Worm (Caenorhabditis elegans) whole organism, L4 larva: ENCODE results near the gene F13D12.5.
A peak's percentile ranks its signal among the peaks of the same experiment; 100 is the strongest.

ENCODE experiments used
- D1046.2 ChIP-seq: fragments of 200-800 bp; sonication (Bioruptor generic); IDR thresholded peaks from 2 replicates; pipeline ENCODE4 v1.3.6; 2022; ENCODE audit warnings: missing genetic modification characterization, missing compliant biosample characterization
- F10B5.3 ChIP-seq: sonication (generic microtip); optimal IDR thresholded peaks from 2 replicates; lab custom pipeline; 2016; ENCODE audit warnings: mild to moderate bottlenecking, missing genetic modification characterization, missing compliant biosample characterization
- F26F4.8 ChIP-seq: fragments of 200-800 bp; sonication (Bioruptor generic); conservative IDR thresholded peaks from 2 replicates; pipeline ENCODE4 v1.3.6; 2022; ENCODE audit warnings: missing genetic modification characterization, missing compliant biosample characterization
- F37D6.2 ChIP-seq: sonication (generic microtip); optimal IDR thresholded peaks from 2 replicates; lab custom pipeline; 2016; ENCODE audit warnings: mild to moderate bottlenecking, missing genetic modification characterization, missing compliant biosample characterization
- F49E8.2 ChIP-seq: sonication (generic microtip); optimal IDR thresholded peaks from 2 replicates; lab custom pipeline; 2016; ENCODE audit warnings: missing compliant biosample characterization, mild to moderate bottlenecking, missing genetic modification characterization, borderline replicate concordance
- T20F7.1 ChIP-seq: fragments of 200-800 bp; sonication (Bioruptor generic); optimal IDR thresholded peaks from 2 replicates; lab custom pipeline; 2018; ENCODE audit warnings: mild to moderate bottlenecking, missing genetic modification characterization, missing compliant biosample characterization
- T26A8.4 ChIP-seq: fragments of 200-800 bp; sonication (Bioruptor generic); IDR thresholded peaks from 2 replicates; pipeline ENCODE4 v1.3.6; 2022; ENCODE audit warnings: missing genetic modification characterization, missing compliant biosample characterization
- Y48G9A.11 ChIP-seq: fragments of 200-800 bp; sonication (Bioruptor generic); IDR thresholded peaks from 2 replicates; pipeline ENCODE4 v1.3.6; 2022; ENCODE audit warnings: missing genetic modification reagents, missing genetic modification characterization, missing compliant biosample characterization
- aly-2 ChIP-seq: sonication (generic microtip); optimal IDR thresholded peaks from 2 replicates; lab custom pipeline; 2018; ENCODE audit warnings: missing biosample characterization, missing genetic modification characterization
- ama-1 ChIP-seq: fragments of 150-350 bp; optimal IDR thresholded peaks from 2 replicates; lab custom pipeline; 2014; ENCODE audit warnings: inconsistent platforms, mixed read lengths
- arid-1 ChIP-seq: fragments of 200-800 bp; sonication (Bioruptor generic); conservative IDR thresholded peaks from 2 replicates; pipeline ENCODE4 v1.3.6; 2022; ENCODE audit warnings: missing genetic modification reagents, missing genetic modification characterization, missing compliant biosample characterization
- attf-4 ChIP-seq: sonication (generic microtip); optimal IDR thresholded peaks from 3 replicates; lab custom pipeline; 2017; ENCODE audit warnings: missing biosample characterization, missing genetic modification characterization
- ceh-32 ChIP-seq: sonication (generic microtip); optimal IDR thresholded peaks from 2 replicates; lab custom pipeline; 2016; ENCODE audit warnings: mild to moderate bottlenecking, missing genetic modification characterization, missing compliant biosample characterization; ENCODE audit not compliant: poor library complexity
- ceh-44 ChIP-seq: fragments of 200-800 bp; sonication (Bioruptor generic); IDR thresholded peaks from 2 replicates; pipeline ENCODE4 v1.3.6; 2022; ENCODE audit warnings: missing genetic modification reagents, missing genetic modification characterization, missing compliant biosample characterization
- ceh-62 ChIP-seq: sonication (generic microtip); optimal IDR thresholded peaks from 2 replicates; lab custom pipeline; 2017; ENCODE audit warnings: missing biosample characterization, missing genetic modification characterization
- ceh-82 ChIP-seq: sonication (generic microtip); optimal IDR thresholded peaks from 2 replicates; lab custom pipeline; 2017; ENCODE audit warnings: missing biosample characterization, missing genetic modification characterization
- ctbp-1 ChIP-seq: fragments of 200-800 bp; sonication (Bioruptor generic); IDR thresholded peaks from 2 replicates; pipeline ENCODE4 v1.3.6; 2022; ENCODE audit warnings: missing genetic modification reagents, missing genetic modification characterization, missing compliant biosample characterization
- daf-12 ChIP-seq: fragments of 150-350 bp; optimal IDR thresholded peaks from 2 replicates; lab custom pipeline; 2014; ENCODE audit warnings: missing biosample characterization, missing genetic modification reagents, missing genetic modification characterization
- dve-1 ChIP-seq: sonication (generic microtip); optimal IDR thresholded peaks from 2 replicates; lab custom pipeline; 2017; ENCODE audit warnings: antibody characterized with exemption, mild to moderate bottlenecking, missing genetic modification characterization, missing compliant biosample characterization; ENCODE audit not compliant: insufficient read depth
- egl-43 ChIP-seq: fragments of 200-800 bp; sonication (Bioruptor generic); IDR thresholded peaks from 2 replicates; pipeline ENCODE4 v1.3.6; 2022; ENCODE audit warnings: missing genetic modification reagents, missing genetic modification characterization, missing compliant biosample characterization
- fkh-10 ChIP-seq: fragments of 150-350 bp; optimal IDR thresholded peaks from 2 replicates; lab custom pipeline; 2014; ENCODE audit warnings: missing biosample characterization, missing genetic modification reagents, missing genetic modification characterization
- fos-1 ChIP-seq: fragments of 150-350 bp; optimal IDR thresholded peaks from 2 replicates; lab custom pipeline; 2014; ENCODE audit warnings: missing biosample characterization, missing genetic modification characterization
- gei-8 ChIP-seq: fragments of 200-800 bp; sonication (Bioruptor generic); optimal IDR thresholded peaks from 2 replicates; lab custom pipeline; 2018; ENCODE audit warnings: mild to moderate bottlenecking, missing genetic modification characterization, missing compliant biosample characterization
- hmg-1.1 ChIP-seq: fragments of 200-800 bp; sonication (Bioruptor generic); IDR thresholded peaks from 2 replicates; pipeline ENCODE4 v1.3.6; 2022; ENCODE audit warnings: missing genetic modification reagents, missing genetic modification characterization, missing compliant biosample characterization
- lin-38 ChIP-seq: fragments of 200-800 bp; sonication (Bioruptor generic); IDR thresholded peaks from 2 replicates; pipeline ENCODE4 v1.3.6; 2022; ENCODE audit warnings: missing genetic modification reagents, missing genetic modification characterization, missing compliant biosample characterization
- lir-3 ChIP-seq: sonication (generic microtip); optimal IDR thresholded peaks from 2 replicates; lab custom pipeline; 2016; ENCODE audit warnings: mild to moderate bottlenecking, missing genetic modification characterization, missing compliant biosample characterization
- lsy-2 ChIP-seq, 2 experiments: fragments of 150-350 bp in 1 of 2; sonication (generic microtip) in 1 of 2; optimal IDR thresholded peaks; 2 replicates each; lab custom pipeline; 2014 to 2017; ENCODE audit warnings: missing biosample characterization in 2 of 2, missing genetic modification characterization in 2 of 2
- madf-9 ChIP-seq: fragments of 200-800 bp; sonication (Bioruptor generic); conservative IDR thresholded peaks from 2 replicates; pipeline ENCODE4 v1.3.6; 2022; ENCODE audit warnings: missing genetic modification reagents, missing genetic modification characterization, missing compliant biosample characterization
- mep-1 ChIP-seq: fragments of 150-350 bp; sonication (generic microtip); optimal IDR thresholded peaks from 3 replicates; lab custom pipeline; 2014; ENCODE audit warnings: missing biosample characterization, missing genetic modification characterization
- mxl-2 ChIP-seq: fragments of 200-800 bp; sonication (Bioruptor generic); conservative IDR thresholded peaks from 2 replicates; pipeline ENCODE4 v1.3.6; 2022; ENCODE audit warnings: missing genetic modification reagents, missing genetic modification characterization, missing compliant biosample characterization
- nhr-10 ChIP-seq: fragments of 150-350 bp; optimal IDR thresholded peaks from 2 replicates; lab custom pipeline; 2014; ENCODE audit warnings: missing biosample characterization, missing genetic modification characterization
- nhr-111 ChIP-seq: fragments of 200-800 bp; sonication (Bioruptor generic); optimal IDR thresholded peaks from 2 replicates; lab custom pipeline; 2018; ENCODE audit warnings: mild to moderate bottlenecking, missing genetic modification characterization, missing compliant biosample characterization
- nhr-42 ChIP-seq: fragments of 200-800 bp; sonication (Bioruptor generic); IDR thresholded peaks from 2 replicates; pipeline ENCODE4 v1.3.6; 2022; ENCODE audit warnings: missing genetic modification characterization, missing compliant biosample characterization
- nhr-48 ChIP-seq: sonication (generic microtip); optimal IDR thresholded peaks from 2 replicates; lab custom pipeline; 2016; ENCODE audit warnings: mild to moderate bottlenecking, missing genetic modification characterization, missing compliant biosample characterization
- pha-4 ChIP-seq, 2 experiments: fragments of 150-350 bp in 1 of 2; fragments of 200-800 bp in 1 of 2; sonication (Bioruptor generic) in 1 of 2; IDR thresholded peaks in 1 of 2; optimal IDR thresholded peaks in 1 of 2; 2 replicates each; pipeline versions ENCODE4 v1.3.6 to Lab custom; 2014 to 2022; ENCODE audit warnings: missing genetic modification characterization in 2 of 2, missing genetic modification reagents in 2 of 2, missing biosample characterization in 1 of 2, missing compliant biosample characterization in 1 of 2
- php-3 ChIP-seq: fragments of 200-800 bp; sonication (Bioruptor generic); IDR thresholded peaks from 2 replicates; pipeline ENCODE4 v1.3.6; 2022; ENCODE audit warnings: missing genetic modification reagents, missing genetic modification characterization, missing compliant biosample characterization
- saeg-2 ChIP-seq: fragments of 200-800 bp; sonication (Bioruptor generic); IDR thresholded peaks from 2 replicates; pipeline ENCODE4 v1.3.6; 2022; ENCODE audit warnings: missing genetic modification reagents, missing genetic modification characterization, missing compliant biosample characterization
- snpc-4 ChIP-seq: fragments of 150-350 bp; optimal IDR thresholded peaks from 2 replicates; lab custom pipeline; 2014; ENCODE audit warnings: missing biosample characterization, missing genetic modification characterization
- tag-97 ChIP-seq: fragments of 200-800 bp; sonication (Bioruptor generic); IDR thresholded peaks from 2 replicates; pipeline ENCODE4 v1.3.6; 2022; ENCODE audit warnings: missing genetic modification characterization, missing compliant biosample characterization
- unc-39 ChIP-seq: sonication (generic microtip); optimal IDR thresholded peaks from 2 replicates; lab custom pipeline; 2017; ENCODE audit warnings: missing biosample characterization, missing genetic modification characterization
- unc-62 ChIP-seq, 3 experiments: fragments of 150-350 bp in 1 of 3; sonication (generic microtip); optimal IDR thresholded peaks in 2 of 3; peaks in 1 of 3; 1 replicate in 1 of 3; 2 replicates in 2 of 3; lab custom pipeline; 2014 to 2017; ENCODE audit warnings: missing biosample characterization in 3 of 3, missing genetic modification characterization in 3 of 3, missing genetic modification reagents in 3 of 3, missing genotype in 1 of 3
- vab-7 ChIP-seq: fragments of 200-800 bp; sonication (Bioruptor generic); IDR thresholded peaks from 2 replicates; pipeline ENCODE4 v1.3.6; 2022; ENCODE audit warnings: missing genetic modification reagents, missing genetic modification characterization, missing compliant biosample characterization
- zfp-3 ChIP-seq: fragments of 200-800 bp; sonication (Bioruptor generic); conservative IDR thresholded peaks from 2 replicates; pipeline ENCODE4 v1.3.6; 2022; ENCODE audit warnings: missing genetic modification reagents, missing genetic modification characterization, missing compliant biosample characterization
- zip-11 ChIP-seq: fragments of 200-800 bp; sonication (Bioruptor generic); IDR thresholded peaks from 2 replicates; pipeline ENCODE4 v1.3.6; 2022; ENCODE audit warnings: missing genetic modification characterization, missing compliant biosample characterization
- ztf-11 ChIP-seq: fragments of 150-350 bp; optimal IDR thresholded peaks from 2 replicates; lab custom pipeline; 2014; ENCODE audit warnings: missing biosample characterization, missing genetic modification characterization
- ztf-7 ChIP-seq: fragments of 150-350 bp; optimal IDR thresholded peaks from 2 replicates; lab custom pipeline; 2014; ENCODE audit warnings: missing biosample characterization, missing genetic modification characterization

Gene F13D12.5

DNA sequence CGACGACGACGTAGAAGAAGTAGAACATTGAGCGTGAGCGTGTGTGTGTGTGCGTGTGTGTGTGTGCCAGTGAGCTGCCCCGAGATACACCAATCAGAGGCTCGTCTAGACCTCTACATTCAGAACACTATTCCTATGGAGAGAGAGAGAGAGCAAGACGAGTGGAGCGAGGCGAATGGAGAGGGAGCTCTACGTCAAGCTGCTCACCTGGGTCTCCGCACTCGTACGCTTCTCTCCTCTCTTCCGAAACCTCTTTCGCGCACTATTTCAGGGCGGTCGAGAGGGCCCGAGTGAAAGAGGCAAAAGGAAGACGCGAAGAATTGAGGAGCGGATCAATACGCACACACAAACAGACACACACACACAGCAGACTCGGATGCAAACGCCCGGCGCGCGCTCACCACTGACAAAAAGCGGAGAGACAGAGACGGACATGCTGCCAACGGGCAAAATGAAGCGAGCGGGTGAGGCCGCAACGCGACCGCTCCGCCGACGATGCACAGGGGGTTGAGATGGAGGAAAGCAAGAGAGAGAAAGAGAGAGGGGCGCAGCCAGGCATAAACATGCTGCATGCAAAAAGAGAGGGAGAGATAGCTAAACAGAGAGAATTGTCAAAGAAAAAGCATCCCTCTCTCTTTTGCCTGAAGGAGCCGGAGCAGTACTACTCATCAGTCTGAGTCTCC is 23.0 kb downstream of the F13D12.5 start (continued):
- TF ChIP-seq F10B5.3 (tag; lab: Kevin White, UChicago) (peak; percentile 67), ceh-62 (no peak), unc-39 (tag; lab: Kevin White, UChicago) (no peak), lir-3 (tag; lab: Kevin White, UChicago) (peak; percentile 58), lsy-2 (tag; optimal IDR thresholded peaks at IDR 0.05; lab: Kevin White, UChicago) (peak; percentile 66 to 67), fkh-10 (GFP tag; lab: Kevin White, UChicago) (peak; percentile 87), mxl-2 (GFP tag; lab: Robert Waterston, UW) (no peak)
- TF ChIP-seq, all 104 proteins: peak for 61

DNA sequence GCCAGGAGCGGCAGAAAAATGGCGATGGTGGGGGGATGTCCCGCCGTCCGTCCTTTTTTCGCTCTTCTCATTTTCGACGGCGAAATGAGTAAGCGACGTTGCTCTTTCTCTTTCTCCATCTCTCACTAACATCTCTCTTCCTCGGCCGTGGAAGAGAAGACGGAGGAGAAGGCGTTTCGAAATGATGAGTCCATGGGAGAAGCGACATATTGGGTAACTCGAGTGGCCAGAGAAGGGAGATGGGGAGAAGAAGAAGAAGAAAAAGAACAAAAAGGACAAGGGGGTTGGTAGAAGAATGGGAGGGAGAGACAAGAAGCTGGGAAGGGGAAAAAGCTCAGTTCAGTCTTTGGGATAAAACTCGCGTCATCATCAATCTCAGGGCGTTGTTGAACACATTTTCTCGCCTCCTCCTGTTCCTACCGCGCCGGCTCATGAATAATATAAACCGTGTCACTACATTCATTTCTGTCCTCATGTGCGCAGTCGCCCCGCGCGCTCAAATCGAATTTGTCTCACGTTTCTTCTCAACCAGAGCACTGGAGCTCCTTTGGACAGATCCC is 25.1 kb downstream of the F13D12.5 start:
- TF ChIP-seq dve-1 (no peak), egl-43 (GFP tag; lab: Robert Waterston, UW) (no peak), ceh-32 (no peak), ztf-11 (tag; lab: Kevin White, UChicago) (no peak), T20F7.1 (GFP tag; lab: Kevin White, UChicago) (no peak), nhr-111 (no peak), arid-1 (GFP tag; lab: Robert Waterston, UW) (no peak), fkh-10 (GFP tag; lab: Kevin White, UChicago) (peak; percentile 46), mxl-2 (GFP tag; lab: Robert Waterston, UW) (no peak), F49E8.2 (tag; lab: Kevin White, UChicago) (no peak), lsy-2 (tag; optimal IDR thresholded peaks at IDR 0.05; lab: Kevin White, UChicago) (peak; percentile 53 to 61), zfp-3 (GFP tag; lab: Robert Waterston, UW) (no peak), snpc-4 (no peak), vab-7 (GFP tag; lab: Robert Waterston, UW) (no peak), aly-2 (no peak), D1046.2 (no peak), lir-3 (tag; lab: Kevin White, UChicago) (no peak), zip-11 (no peak), saeg-2 (GFP tag; lab: Robert Waterston, UW) (no peak), php-3 (GFP tag; lab: Robert Waterston, UW) (no peak), Y48G9A.11 (GFP tag; lab: Robert Waterston, UW) (no peak), gei-8 (GFP tag; lab: Kevin White, UChicago) (no peak), madf-9 (no peak), ama-1 (lab: Kevin White, UChicago) (no peak), nhr-42 (GFP tag; lab: Robert Waterston, UW) (no peak), hmg-1.1 (0 out of 2 replicates have a peak, but pooled peaks have one; percentile 48), daf-12 (tag; lab: Kevin White, UChicago) (no peak), nhr-48 (tag; lab: Kevin White, UChicago) (no peak), tag-97 (GFP tag; lab: Robert Waterston, UW) (no peak), lin-38 (GFP tag; lab: Robert Waterston, UW) (no peak), pha-4 (GFP tag; IDR thresholded peaks at IDR 0.05; lab: Robert Waterston, UW) (no peak), pha-4 (tag; optimal IDR thresholded peaks at IDR 0.05; lab: Kevin White, UChicago) (no peak), ctbp-1 (0 out of 2 replicates have a peak, but pooled peaks have one; percentile 12), nhr-10 (no peak), ceh-62 (no peak), fos-1 (no peak), F26F4.8 (GFP tag; lab: Robert Waterston, UW) (no peak), F37D6.2 (tag; lab: Kevin White, UChicago) (no peak), T26A8.4 (GFP tag; lab: Robert Waterston, UW) (no peak), ceh-82 (no peak), ztf-7 (tag; lab: Kevin White, UChicago) (no peak), unc-62 (GFP tag; optimal IDR thresholded peaks at IDR 0.05 in 1 of 2; lab: Kevin White, UChicago) (no peak), unc-62 (tag; optimal IDR thresholded peaks at IDR 0.05; lab: Kevin White, UChicago) (no peak), attf-4 (no peak), mep-1 (tag; lab: Kevin White, UChicago) (peak; percentile 64), ceh-44 (no peak)
